Fruit fly (Drosophila melanogaster) whole organism, pupa: ENCODE measurements around the gene CG15767.

ENCODE experiments used
- CG10348 ChIP-seq: fragments of 200-800 bp; sonication (Bioruptor generic); IDR thresholded peaks from 2 replicates; pipeline ENCODE4 v1.3.6; 2022; ENCODE audit warnings: missing biosample characterization, missing genetic modification characterization
- CG12605 ChIP-seq: fragments of 200-800 bp; sonication (Bioruptor generic); IDR thresholded peaks from 2 replicates; pipeline ENCODE4 v1.3.6; 2022; ENCODE audit warnings: missing biosample characterization, missing genetic modification characterization
- CG13204 ChIP-seq: fragments of 200-800 bp; sonication (Bioruptor generic); optimal IDR thresholded peaks from 2 replicates; lab custom pipeline; 2018; ENCODE audit warnings: missing biosample characterization, mild to moderate bottlenecking, missing genetic modification characterization, moderate library complexity
- CG14655 ChIP-seq: fragments of 200-800 bp; sonication (Bioruptor generic); optimal IDR thresholded peaks from 3 replicates; lab custom pipeline; 2017; ENCODE audit warnings: mild to moderate bottlenecking, missing biosample characterization, missing genetic modification reagents, missing genetic modification characterization
- CG15710 ChIP-seq: fragments of 200-800 bp; sonication (Bioruptor generic); optimal IDR thresholded peaks from 2 replicates; lab custom pipeline; 2018; ENCODE audit warnings: missing biosample characterization, mild to moderate bottlenecking, missing genetic modification characterization, moderate library complexity
- CG17806 ChIP-seq: fragments of 200-800 bp; sonication (Bioruptor generic); optimal IDR thresholded peaks from 2 replicates; lab custom pipeline; 2018; ENCODE audit warnings: missing biosample characterization, mild to moderate bottlenecking, missing genetic modification characterization, moderate library complexity
- CG32121 ChIP-seq: fragments of 200-800 bp; sonication (Bioruptor generic); IDR thresholded peaks from 2 replicates; pipeline ENCODE4 v1.3.6; 2022; ENCODE audit warnings: missing biosample characterization, missing genetic modification characterization
- CG34367 ChIP-seq: fragments of 200-800 bp; sonication (Bioruptor generic); optimal IDR thresholded peaks from 2 replicates; lab custom pipeline; 2018; ENCODE audit warnings: missing biosample characterization, mild to moderate bottlenecking, missing genetic modification characterization
- CG4496 ChIP-seq: fragments of 200-800 bp; sonication (Bioruptor generic); IDR thresholded peaks from 3 replicates; pipeline ENCODE4 v1.3.6; 2022; ENCODE audit warnings: missing biosample characterization, missing genetic modification characterization
- CG8159 ChIP-seq: fragments of 200-800 bp; sonication (Bioruptor generic); optimal IDR thresholded peaks from 3 replicates; lab custom pipeline; 2018; ENCODE audit warnings: missing biosample characterization, mild to moderate bottlenecking, missing genetic modification characterization, moderate library complexity
- CG8301 ChIP-seq: fragments of 200-800 bp; sonication (Bioruptor generic); optimal IDR thresholded peaks from 2 replicates; lab custom pipeline; 2018; ENCODE audit warnings: missing biosample characterization, mild to moderate bottlenecking, missing genetic modification characterization
- CG9948 ChIP-seq: fragments of 200-800 bp; sonication (Bioruptor generic); optimal IDR thresholded peaks from 2 replicates; lab custom pipeline; 2018; ENCODE audit warnings: missing biosample characterization, mild to moderate bottlenecking, missing genetic modification characterization, moderate library complexity
- D1 ChIP-seq: fragments of 200-800 bp; sonication (Bioruptor generic); optimal IDR thresholded peaks from 2 replicates; lab custom pipeline; 2018; ENCODE audit warnings: missing biosample characterization, mild to moderate bottlenecking, missing genetic modification characterization, moderate library complexity
- EcR ChIP-seq: fragments of 200-800 bp; sonication (Bioruptor generic); optimal IDR thresholded peaks from 3 replicates; lab custom pipeline; 2019; ENCODE audit warnings: missing biosample characterization, missing genetic modification characterization, mild to moderate bottlenecking, moderate library complexity, missing genetic modification reagents
- Ets98B ChIP-seq: fragments of 200-800 bp; sonication (Bioruptor generic); IDR thresholded peaks from 2 replicates; pipeline ENCODE4 v1.3.6; 2022; ENCODE audit warnings: missing biosample characterization, missing genetic modification characterization
- Pif1A ChIP-seq: fragments of 200-800 bp; sonication (Bioruptor generic); optimal IDR thresholded peaks from 3 replicates; lab custom pipeline; 2016; ENCODE audit warnings: missing biosample characterization, missing genetic modification characterization
- Pif1B ChIP-seq: fragments of 200-800 bp; sonication (Bioruptor generic); optimal IDR thresholded peaks from 3 replicates; lab custom pipeline; 2016; ENCODE audit warnings: missing biosample characterization, missing genetic modification characterization
- Snoo ChIP-seq: fragments of 200-800 bp; sonication (Bioruptor generic); optimal IDR thresholded peaks from 3 replicates; lab custom pipeline; 2017; ENCODE audit warnings: missing biosample characterization, mild to moderate bottlenecking, missing genetic modification characterization, inconsistent platforms
- fd96Ca ChIP-seq: fragments of 200-800 bp; sonication (Bioruptor generic); IDR thresholded peaks from 3 replicates; pipeline ENCODE4 v1.3.6; 2022; ENCODE audit warnings: missing biosample characterization, missing genetic modification characterization
- gl ChIP-seq: fragments of 200-800 bp; sonication (Bioruptor generic); optimal IDR thresholded peaks from 2 replicates; lab custom pipeline; 2018; ENCODE audit warnings: missing biosample characterization, mild to moderate bottlenecking, missing genetic modification characterization
- rn ChIP-seq: fragments of 200-800 bp; sonication (Bioruptor generic); IDR thresholded peaks from 2 replicates; pipeline ENCODE4 v1.3.6; 2022; ENCODE audit warnings: missing biosample characterization, missing genetic modification characterization

Gene CG15767

DNA sequence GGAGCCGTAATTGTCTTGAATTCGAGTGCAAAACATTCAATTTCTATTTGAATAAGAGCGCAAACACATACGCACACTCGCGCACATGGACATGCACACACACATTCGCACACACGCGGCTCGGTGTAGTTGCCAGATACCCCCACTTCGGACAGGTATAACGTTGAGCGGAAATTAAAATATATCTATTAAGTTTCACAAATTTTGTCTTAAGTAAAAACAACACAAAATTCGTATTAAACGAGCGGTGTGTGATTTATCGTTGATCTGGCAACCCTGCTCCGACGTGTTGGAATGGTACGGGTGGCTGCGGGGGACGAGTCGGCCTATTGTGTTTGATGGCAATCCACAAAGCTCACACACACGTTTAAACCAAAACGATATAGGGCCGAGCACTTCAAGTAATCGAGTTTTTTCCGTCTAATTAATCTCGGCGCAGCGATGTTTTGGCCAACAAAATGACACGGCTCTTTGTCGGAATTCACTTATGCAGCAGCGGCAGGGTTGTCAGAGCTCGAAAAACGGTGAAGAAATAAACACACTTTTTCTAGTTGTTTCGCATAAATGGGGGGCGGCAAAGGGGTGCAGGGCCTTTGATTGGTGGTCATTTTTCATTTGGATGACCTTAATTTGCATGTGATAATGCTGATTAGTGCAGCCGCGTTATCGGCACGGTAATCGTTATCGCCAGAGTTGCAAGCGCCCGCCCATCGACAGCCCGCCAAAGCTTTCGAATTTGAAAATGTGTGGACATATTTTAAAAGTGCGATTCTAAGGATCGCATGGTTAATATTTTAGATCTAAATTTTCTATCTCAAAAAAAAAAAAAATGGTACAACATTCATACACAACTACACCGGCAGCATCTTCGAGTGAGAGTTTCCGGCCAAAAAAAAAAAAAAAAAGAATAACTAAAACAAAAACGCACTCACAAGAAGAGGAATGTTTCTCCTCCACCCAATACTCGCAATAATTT is 43.2 kb upstream of the CG15767 start:
- TF ChIP-seq CG13204 (no peak), CG8301 (tag; lab: Kevin White, UChicago) (peak; percentile 75), Pif1A (peak; percentile 71), gl (peak; percentile 50), Ets98B (GFP tag; lab: Robert Waterston, UW) (peak; percentile 86), CG14655 (GFP tag; lab: Kevin White, UChicago) (peak; percentile 76), D1 (tag; lab: Kevin White, UChicago) (no peak), CG4496 (GFP tag; lab: Robert Waterston, UW) (peak; percentile 92), CG9948 (tag; lab: Kevin White, UChicago) (peak; percentile 56), CG12605 (GFP tag; lab: Robert Waterston, UW) (peak; percentile 86), Pif1B (peak; percentile 56), Snoo (peak; percentile 66), EcR (GFP tag; lab: Kevin White, UChicago) (no peak), CG17806 (tag; lab: Kevin White, UChicago) (peak; percentile 57), rn (GFP tag; lab: Robert Waterston, UW) (peak; percentile 75; the same call in 1 of the 2 replicates), CG34367 (tag; lab: Kevin White, UChicago) (peak; percentile 69), CG32121 (GFP tag; lab: Robert Waterston, UW) (peak; percentile 72), fd96Ca (GFP tag; lab: Robert Waterston, UW) (peak; percentile 87), CG10348 (GFP tag; lab: Robert Waterston, UW) (no peak; the same call in 1 of the 2 replicates), CG15710 (tag; lab: Kevin White, UChicago) (peak; percentile 69), CG8159 (tag; lab: Kevin White, UChicago) (peak; percentile 73)

DNA sequence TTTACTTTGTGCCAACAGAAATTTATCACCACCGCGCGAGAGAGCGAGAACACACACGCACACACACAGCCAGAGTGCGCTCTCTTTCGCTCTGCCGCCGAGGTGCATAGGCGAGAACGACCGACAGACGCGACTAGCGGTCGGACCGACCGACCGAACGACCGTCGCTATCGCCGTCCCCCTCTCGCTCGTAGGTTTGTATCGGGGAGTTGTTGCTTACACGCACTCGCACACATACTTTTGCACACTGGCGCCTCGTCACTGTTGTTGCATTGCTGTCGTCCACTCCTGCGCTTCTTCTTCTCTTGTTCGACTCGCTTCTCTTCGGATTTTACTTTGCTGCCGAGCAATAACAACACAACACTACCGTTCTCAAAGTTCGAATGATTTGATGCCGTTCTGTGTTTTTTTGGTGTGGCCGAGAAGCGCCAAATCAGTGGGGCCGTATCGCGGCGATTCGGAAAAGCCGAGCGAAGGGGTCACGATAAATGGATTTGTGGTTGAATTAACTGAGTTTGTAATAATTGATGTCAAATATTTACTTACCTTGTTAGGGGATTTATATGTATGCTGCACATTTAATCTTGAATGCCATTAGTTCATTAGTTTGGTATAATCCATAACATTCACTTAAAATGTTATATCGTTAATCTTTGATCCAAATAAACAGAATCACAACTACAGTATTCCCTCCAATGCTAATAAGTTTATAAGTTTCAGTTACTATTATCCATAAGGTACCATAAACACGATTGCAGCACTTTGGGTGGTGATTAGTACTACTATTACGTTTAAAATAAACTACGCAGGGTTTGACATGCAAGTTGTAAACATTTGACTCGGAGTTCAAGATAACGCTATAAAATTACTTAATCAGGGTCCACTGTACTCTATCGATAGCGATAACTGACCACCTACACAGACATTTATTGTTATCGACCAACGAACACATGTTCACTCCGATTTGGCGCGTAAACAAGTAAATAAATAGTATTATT is 42.1 kb upstream of the CG15767 start, which contains the start of the genes IntS6 and Rtel1:
IntS6 (minus strand) TSS at position 391 of the 998 bp plus-strand sequence.
Rtel1 (plus strand) TSS at position 884 of the 998 bp plus-strand sequence.
- peak; percentile 45 for TF ChIP-seq EcR (GFP tag; lab: Kevin White, UChicago)
- TF ChIP-seq CG32121 (GFP tag; lab: Robert Waterston, UW): peak; percentile 85
- TF ChIP-seq CG10348 (GFP tag; lab: Robert Waterston, UW): peak; percentile 72
- peak; percentile 87 for TF ChIP-seq CG8301 (tag; lab: Kevin White, UChicago)
- peak; percentile 84 for TF ChIP-seq Ets98B (GFP tag; lab: Robert Waterston, UW)
- TF ChIP-seq CG4496 (GFP tag; lab: Robert Waterston, UW): peak; percentile 90
- no peak for TF ChIP-seq D1 (tag; lab: Kevin White, UChicago)
- TF ChIP-seq CG17806 (tag; lab: Kevin White, UChicago): peak; percentile 86
- TF ChIP-seq Pif1B: peak; percentile 85
- TF ChIP-seq rn (GFP tag; lab: Robert Waterston, UW): peak; percentile 76
- peak; percentile 77 for TF ChIP-seq gl
- TF ChIP-seq CG13204: peak; percentile 40
- TF ChIP-seq CG8159 (tag; lab: Kevin White, UChicago): peak; percentile 89
- TF ChIP-seq fd96Ca (GFP tag; lab: Robert Waterston, UW): peak; percentile 89
- TF ChIP-seq CG12605 (GFP tag; lab: Robert Waterston, UW): peak; percentile 76
- TF ChIP-seq Pif1A: peak; percentile 88
- TF ChIP-seq CG34367 (tag; lab: Kevin White, UChicago): peak; percentile 86
- peak; percentile 86 for TF ChIP-seq Snoo
- TF ChIP-seq CG15710 (tag; lab: Kevin White, UChicago): peak; percentile 90
- peak; percentile 85 for TF ChIP-seq CG9948 (tag; lab: Kevin White, UChicago)
- peak; percentile 87 for TF ChIP-seq CG14655 (GFP tag; lab: Kevin White, UChicago)

DNA sequence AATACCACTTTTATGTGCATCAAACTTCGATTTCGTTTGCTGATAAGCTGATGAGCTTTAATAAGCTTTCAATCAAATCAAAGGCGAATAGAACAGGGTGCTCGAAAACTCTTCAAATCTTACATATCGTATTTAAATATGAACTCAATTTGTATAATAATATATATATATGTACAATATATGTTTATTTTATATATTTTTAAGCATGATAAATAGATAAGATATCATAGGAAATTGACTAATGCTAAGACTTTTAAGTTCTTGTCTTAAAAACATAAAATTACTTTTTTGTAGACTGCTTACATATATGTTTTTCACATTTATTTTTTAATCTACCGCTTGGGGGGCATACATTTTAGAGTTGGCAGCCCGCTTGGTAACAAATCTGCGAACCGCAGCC is 37.3 kb upstream of the CG15767 start, which contains the start of gene CG15772:
CG15772 (plus strand) TSS at position 301 of the 400 bp plus-strand sequence.
- TF ChIP-seq Snoo: no peak
- TF ChIP-seq rn (GFP tag; lab: Robert Waterston, UW): no peak
- TF ChIP-seq fd96Ca (GFP tag; lab: Robert Waterston, UW): no peak
- no peak for TF ChIP-seq CG34367 (tag; lab: Kevin White, UChicago)

DNA sequence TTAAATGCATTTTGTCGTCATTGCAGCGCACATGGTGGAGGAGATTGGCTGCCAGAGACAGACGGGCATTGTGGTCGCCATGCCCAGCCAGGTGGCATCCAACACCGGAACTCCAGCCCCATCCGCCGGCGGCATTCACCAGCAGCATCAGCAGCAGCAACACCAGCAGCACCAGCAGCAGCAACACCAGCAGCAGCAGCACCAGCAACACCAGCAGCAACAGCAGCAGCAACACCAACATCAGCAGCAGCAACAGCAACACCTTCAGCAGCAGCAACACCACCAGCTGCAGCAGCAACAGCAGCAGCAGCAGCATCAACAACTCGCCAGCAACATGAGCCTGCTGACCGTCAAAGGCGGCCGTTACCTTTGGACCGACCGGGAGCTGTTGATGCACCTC is 36.4 kb upstream of the CG15767 start:
- TF ChIP-seq CG4496 (GFP tag; lab: Robert Waterston, UW) (no peak), D1 (tag; lab: Kevin White, UChicago) (no peak), CG13204 (no peak), CG34367 (tag; lab: Kevin White, UChicago) (no peak), CG32121 (GFP tag; lab: Robert Waterston, UW) (no peak)
- TF ChIP-seq, all 21 proteins: peak for 0
